Fruit fly (Drosophila melanogaster) whole organism: ENCODE results near the gene RhoGAP16F.

Experiments
- CG8478 ChIP-seq: fragments of >200 bp; optimal IDR thresholded peaks from 2 replicates; lab custom pipeline; 2018; ENCODE audit warnings: inconsistent platforms
- pan ChIP-seq: fragments of >200 bp; optimal IDR thresholded peaks from 2 replicates; lab custom pipeline; 2017

- TF ChIP-seq pan (lab: Kevin White, UChicago) (no peak), CG8478 (lab: Kevin White, UChicago) (no peak)
Measured at dm6 chrX:18084614-18085469, 8.1 kb upstream of the RhoGAP16F start.
